Worm (Caenorhabditis elegans) whole organism, early embryonic: ENCODE data around the gene fut-1.

Source experiments
- ceh-36 ChIP-seq: sonication (generic microtip); optimal IDR thresholded peaks from 2 replicates; lab custom pipeline; 2016; ENCODE audit warnings: missing genetic modification characterization, inconsistent platforms, missing compliant biosample characterization
- hmbx-1 ChIP-seq: sonication (generic microtip); optimal IDR thresholded peaks from 2 replicates; lab custom pipeline; 2016; ENCODE audit warnings: mild to moderate bottlenecking, missing genetic modification characterization, missing compliant biosample characterization
- scrt-1 ChIP-seq: fragments of 200-800 bp; sonication (Bioruptor generic); IDR thresholded peaks from 2 replicates; pipeline ENCODE4 v1.3.6; 2022; ENCODE audit warnings: missing genetic modification characterization, missing compliant biosample characterization

- TF ChIP-seq ceh-36 (tag; lab: Kevin White, UChicago) = no peak
- no peak for TF ChIP-seq scrt-1 (GFP tag; lab: Robert Waterston, UW)
- no peak for TF ChIP-seq hmbx-1 (tag; lab: Kevin White, UChicago)
Observed at ce11 chrII:8795227-8795626, 35.8 kb upstream of the fut-1 start.
